Fruit fly (Drosophila melanogaster) whole organism, larva: Measurements from ENCODE around the gene CG1544.
A peak's percentile ranks its signal among the peaks of the same experiment; 100 is the strongest.

Source experiments
- noc ChIP-seq: fragments of 200-800 bp; sonication (Bioruptor generic); optimal IDR thresholded peaks from 3 replicates; lab custom pipeline; 2019; ENCODE audit warnings: missing biosample characterization, mild to moderate bottlenecking, missing genetic modification characterization, moderate library complexity

The CG1544 gene

DNA sequence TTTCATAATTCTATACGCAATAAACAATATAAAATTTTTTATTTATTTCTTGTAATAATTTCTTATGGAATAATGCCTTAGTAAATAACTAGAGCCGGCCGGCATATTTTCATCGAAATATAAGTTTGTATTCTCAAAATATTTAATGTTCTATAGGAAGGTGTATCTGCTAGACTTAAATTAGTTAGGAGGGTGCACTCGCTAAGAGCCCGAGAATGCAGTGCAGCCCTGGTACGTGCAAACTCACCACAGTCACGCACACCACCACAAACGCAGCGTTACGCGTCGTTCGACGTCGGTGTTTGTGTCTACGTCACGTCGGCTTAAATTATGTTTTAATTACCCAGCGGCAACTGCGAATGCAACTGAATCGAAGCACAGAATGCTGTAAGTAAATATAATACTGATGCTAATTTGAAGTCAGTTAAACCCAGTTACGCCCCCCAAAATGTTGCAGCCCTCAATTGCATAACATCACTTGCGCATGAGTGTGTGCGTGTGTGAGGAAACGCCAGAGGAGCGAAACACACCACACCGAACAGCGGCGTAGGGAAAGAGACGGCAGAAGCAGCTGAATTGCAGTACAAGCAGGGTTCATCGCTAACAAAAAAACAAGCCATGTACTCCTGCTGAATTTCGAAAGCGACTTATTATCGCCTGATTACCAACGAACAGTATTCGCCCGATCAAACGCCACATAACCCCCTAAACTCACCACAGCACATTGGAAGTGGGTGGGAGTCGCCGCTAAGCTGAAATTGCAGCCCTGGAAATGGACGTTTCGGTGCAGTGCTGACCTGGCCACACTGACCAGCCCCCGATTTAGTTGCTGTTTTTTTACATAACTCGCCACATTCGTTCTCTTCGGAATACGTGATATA, 24.0 kb downstream of the CG1544 start, which contains the start of gene CG12054:
Gene CG12054, plus strand, starts transcription at position 247 of the 881 bp plus-strand sequence.
- TF ChIP-seq noc: no peak

DNA sequence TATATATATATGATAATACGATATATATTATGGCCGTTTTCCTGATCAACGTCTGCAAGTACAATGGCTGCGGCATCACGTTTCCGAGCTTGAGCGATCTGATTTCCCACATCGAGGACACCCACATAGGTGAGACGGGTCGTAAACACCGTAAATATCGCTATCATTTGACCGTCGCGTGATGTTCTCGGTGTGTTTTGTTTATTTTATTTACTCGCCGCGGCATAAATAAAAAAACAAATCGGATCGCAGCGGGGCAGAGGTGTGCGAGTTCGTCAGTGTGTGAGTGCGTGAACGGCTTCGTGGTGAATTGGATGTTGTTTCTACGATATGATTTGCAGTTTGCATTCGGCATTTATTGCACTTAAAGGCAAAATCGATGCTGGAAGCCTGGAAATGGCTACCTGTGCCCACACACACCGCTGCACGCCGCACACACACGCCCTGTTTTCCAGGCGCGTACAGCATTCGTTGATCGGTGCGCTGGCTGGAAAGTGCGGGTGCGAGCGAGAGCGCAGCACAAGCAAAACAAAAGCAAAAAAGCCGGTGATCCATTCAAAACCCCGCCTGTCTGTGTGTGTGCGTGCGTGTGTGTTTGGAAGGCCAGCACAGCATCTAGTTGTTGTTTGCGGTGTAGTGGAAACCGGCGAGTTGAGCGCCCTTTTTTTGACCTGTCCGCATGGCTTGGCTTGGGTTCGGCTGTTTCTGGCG, 24.8 kb downstream of the CG1544 start:
- TF ChIP-seq noc: peak; percentile 25

DNA sequence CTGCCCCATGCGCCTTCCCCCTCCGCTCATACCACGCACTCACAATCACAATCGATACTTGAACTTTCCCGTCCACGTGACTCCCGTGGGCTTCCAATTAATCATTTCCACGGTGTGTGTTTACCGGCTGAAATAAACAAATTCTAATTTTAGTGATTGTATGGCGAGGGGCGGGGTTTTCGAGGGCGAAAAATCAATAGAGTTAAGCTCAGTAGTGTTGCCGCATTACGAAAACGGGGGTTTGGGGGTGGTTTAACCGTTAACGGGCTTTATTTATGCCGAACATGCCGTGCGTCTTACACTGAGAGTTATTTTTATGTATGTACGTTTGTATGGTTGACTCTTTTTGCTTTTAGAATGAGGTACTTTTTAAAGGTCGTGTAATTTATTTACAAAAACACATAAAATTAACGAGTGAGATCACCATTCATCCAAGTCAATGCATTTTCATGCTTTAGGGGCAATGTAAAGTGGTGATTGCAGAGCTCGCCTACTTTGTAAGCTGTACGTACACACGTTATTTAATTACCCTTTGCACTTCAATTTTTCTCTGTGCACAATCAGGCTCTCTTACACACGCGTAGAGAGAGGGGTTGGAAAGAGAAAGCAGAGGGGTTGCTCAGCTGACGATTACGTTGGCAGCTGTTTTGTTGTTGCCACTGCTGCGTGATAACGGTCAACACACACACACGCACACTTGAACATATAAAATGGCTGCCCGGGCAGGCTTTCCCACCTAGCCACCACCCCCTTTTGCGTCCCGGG, 25.6 kb downstream of the CG1544 start:
- peak; percentile 49 for TF ChIP-seq noc

DNA sequence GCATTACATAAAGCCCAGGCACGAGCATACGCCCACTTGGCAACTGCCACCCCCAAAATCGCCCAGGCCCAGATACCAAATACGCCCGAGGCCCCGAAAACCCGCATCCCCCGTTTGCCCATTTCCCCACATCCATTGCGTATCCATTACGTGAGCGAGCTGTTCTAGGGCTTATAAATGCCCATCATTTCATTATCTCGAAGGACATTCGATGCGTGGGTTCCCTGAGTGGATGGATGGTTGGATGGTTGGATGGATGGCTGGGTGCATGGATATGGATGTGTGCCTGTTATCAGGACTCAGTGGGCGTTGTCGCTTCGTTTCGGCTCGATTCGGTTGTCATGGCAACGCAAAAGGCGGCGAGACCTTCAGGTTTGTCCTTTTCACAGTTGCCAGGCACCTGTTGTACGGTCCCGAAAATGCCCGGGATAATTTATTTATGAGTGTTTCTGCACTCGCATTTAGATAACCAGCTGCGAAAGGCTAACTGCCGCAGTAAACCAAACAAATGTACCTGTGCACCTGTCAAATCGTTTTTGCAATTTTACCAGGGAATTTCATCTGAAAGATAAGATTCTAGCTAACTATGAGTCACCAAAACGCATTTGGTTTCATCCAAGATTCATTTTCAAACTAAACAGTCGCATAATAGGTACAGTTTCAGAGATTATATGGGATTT, 26.3 kb downstream of the CG1544 start:
- TF ChIP-seq noc: no peak

DNA sequence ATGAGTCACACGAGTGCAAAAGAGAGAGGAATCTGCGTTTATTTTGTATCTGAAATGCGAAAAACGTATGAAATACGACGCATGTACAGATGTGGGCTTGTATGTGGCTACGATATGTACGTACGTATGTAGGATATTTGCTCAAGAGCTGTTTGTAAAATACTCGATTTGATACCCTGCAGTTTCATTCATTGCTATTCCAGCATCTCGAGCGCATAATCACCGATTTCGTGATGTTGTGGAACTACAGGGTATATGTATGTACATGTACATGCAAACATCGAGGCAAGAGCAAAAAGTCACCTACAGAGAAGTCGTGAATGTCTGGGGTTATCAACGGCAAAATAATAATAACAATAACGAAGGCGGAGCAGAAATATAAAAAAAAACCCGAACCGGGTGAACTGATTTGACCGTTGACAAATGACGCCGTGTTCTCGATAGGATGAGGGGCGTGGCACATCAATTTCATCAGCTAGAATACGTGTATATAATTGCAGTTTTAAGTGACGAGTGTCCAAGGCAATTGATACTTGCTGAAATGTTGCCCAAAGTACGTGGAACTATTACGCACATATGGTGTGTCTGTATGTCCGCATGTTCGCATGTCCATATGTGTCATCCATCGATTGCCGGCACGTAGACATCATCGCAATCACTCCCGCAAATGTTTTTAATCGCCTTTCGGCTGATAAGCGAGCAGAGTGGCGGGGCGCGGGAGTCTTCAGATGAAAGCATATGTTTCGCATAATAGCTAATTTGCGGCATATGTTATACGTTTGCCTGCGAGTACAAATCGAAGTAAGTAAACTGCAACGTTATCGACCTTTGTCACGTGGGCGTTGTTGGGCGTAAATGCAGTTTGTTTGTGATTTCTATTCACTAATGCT, 27.5 kb downstream of the CG1544 start:
- peak; percentile 74 for TF ChIP-seq noc

DNA sequence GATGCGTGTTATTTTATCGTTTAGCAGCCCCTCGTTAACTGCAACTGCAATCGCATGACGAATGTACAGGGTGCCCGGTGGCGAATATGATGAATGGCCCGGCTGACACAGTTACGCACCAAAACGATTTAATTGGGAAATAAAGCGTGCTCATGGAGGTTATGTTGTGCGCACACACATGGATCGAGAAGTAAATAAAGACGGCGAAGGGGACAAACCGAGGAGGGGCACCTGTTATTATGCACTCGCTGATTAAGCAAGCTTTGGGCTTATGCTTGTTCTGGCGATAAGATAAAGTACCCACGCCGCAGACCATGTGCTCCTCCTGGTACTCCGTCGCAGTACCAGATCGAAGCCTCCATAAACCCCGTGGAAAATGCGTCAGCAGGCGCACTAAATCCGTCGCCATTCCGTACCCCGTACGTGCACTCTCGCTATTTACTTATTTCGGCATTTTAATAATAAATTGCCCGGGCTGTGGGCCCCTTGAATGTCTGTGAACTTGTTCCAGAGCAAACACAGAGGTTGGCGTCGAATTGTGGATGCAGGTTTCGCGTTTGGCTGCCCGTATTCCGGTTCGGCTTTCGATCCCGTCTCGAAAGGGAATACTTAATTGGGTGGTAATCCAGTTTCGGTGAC, 28.4 kb downstream of the CG1544 start:
- no peak for TF ChIP-seq noc

DNA sequence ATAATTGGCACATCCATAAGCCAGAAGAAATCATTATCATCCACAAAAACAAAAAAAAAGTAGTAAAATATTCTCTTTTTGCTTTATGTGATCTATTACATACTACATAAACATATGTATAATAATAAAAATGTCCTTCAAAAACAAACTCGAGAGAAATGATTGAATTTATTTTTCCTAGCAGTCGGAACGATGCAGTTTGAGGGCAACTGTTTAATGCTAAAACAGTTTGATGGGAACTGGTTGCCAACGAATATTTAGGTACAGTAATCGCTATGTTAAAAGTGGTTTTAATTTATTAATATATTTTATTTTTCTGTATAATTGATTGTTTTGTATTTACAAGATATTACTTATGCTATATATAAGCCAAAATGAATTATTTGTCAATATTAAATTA, 34.4 kb downstream of the CG1544 start:
- TF ChIP-seq noc: no peak

DNA sequence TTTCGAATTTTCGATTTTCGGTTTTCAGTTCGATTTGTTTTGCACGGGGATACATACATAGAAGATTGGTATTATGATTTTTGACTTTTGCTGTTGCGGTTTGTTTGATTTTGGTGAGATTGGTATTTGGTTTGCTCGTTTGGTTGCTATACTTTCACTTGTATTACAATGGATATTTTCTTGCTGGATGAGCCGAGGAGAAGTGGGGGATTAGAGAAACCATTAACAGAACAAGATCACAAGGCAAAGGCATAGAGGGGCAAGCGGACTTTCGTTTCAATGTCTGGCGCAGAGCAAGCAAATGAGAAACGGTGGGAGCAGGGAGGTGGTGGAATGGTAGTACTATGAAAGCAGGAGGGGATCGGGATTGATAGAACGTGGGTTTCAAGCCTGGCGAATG, 35.5 kb downstream of the CG1544 start, which contains the start of gene CG15563:
Gene CG15563, minus strand, starts transcription at position 101 of the 400 bp plus-strand sequence.
- no peak for TF ChIP-seq noc

DNA sequence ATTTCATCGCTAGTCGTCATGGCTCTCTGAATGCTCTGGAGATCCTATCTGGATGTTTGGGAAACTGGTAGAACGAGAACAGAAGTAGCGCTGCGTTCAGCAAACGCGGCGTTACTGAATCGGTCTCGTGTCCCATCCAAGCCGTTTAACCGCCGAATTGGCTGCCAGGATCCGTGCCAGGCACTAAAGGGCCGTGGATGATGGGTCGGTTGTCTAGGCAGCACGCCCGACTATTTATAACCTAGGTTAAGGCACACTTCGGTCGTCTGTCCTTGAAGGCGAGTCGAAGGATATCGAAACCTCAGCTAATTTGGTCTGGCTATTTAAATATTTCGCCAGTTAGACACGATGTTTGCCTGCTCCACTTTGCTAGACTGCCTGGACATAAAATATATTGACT, 38.5 kb downstream of the CG1544 start, which contains the start of gene CG15564:
Gene CG15564, minus strand, starts transcription at position 101 of the 400 bp plus-strand sequence.
- no peak for TF ChIP-seq noc

DNA sequence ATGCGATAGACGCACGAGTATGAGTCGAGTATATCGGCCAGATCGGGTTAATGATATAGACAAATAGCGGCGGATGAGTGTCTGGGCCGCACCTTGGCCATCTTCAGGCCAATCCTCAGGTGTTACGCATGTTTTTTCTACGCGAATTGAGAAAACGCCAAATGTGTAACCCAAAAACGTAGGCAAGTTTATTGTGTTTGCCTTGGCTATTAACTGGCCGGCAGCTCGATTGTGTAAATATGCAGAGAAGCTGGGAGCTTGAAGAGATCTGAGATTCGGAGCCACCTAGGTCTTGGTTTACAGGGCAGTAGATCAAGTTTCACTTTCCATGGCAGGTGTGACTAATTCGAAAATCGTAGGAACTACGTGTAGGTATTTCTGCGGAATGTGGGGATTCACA, 43.3 kb downstream of the CG1544 start:
- TF ChIP-seq noc: no peak

DNA sequence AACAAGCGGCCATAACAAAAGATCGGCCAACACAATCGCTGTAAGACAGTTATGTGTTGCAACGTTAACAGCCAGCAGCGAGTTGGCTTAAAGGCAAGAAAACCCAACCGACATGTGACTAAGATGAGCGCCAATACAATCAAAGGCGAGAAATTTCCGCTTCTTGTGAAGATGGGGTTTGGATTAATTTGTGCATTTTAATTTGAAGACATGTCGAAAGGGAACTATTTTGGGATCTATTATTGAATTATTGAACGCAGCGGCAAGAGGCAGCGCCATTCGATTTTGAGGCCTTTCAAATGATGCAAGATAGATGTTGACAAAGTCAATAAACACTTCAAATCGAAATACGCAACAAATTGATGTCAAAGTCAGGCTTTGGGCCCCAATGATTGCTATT, 44.4 kb downstream of the CG1544 start:
- TF ChIP-seq noc: no peak

DNA sequence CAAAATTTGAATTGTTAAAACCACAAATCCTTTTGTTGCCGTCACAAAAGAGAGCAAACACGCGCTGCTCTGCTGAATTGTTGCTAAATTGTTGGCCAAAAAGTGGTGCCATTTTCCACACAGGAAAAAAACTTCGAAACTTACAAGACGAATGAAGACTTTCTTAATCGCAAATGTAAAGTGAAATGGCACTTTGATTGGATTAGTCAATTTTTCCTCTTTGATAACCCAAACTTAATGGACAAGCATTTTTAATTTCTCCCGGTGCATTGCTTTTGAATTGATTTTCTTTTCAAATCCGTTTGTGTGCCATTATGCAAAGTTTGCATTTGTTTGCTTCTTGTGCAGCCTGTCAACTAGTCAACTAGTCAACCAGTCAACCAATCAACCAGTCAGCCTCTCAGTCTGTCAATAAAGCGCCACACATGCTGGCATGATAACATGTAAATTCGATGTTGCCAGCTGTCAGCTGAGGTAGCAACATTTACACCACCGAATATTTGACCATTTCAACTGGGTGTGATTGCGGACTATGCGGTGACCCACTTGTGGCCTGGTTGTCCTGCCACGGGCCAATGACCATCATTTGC, 46.5 kb downstream of the CG1544 start:
- no peak for TF ChIP-seq noc

DNA sequence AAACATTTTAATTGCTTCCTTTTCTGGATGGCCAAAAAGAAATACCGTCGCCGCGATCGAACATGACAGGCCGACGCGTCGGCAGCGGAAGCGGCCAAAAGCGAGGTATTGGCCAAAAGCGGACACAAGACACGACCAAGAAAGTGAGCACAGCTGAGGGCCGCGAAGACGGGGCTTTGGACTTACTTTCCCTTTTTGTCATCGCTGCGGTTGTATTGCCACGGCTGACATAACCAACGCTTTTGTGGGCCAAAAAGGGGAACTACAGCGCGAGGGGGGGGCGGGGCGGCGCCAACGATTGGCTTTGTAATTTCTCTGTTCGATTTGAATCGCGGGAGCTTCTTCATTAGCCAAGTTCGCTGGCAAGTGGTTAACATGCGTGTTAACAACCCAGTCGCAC, 49.1 kb downstream of the CG1544 start:
- TF ChIP-seq noc: no peak

DNA sequence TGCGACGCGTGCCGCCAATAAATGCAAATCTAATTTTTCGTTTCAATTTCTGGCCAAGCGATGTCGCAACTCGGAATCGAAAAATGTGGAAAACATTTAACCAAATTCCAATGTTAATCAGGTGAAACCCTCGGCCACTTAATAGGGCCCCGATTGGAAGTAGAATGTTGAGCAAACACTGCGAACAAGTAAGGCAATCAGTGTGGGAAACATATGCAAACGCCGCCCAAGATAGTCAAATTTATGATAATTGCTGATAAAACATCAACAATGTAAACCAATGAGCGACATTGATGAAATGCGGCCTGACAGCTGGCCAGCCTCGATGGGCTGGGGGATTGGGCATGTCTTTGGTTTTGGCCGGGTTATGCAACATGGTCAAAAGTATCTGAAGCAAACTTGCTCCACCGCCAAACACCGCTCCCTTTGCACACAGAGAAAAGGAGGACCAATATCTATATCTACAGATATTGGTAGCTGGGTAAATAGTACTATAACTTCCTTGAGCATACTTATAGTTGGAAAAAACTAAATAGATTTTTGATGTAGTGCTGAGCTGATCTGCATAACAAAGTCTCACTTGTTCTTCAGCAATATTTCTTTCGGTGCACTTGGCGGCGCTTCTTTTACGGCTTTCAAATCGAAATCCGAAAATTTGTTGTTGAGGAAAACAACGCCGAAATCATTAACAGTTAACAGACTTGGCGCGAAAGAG, 50.7 kb downstream of the CG1544 start:
- no peak for TF ChIP-seq noc
